Fruit fly (Drosophila melanogaster): ENCODE measurements around the gene CG13829.

DNA sequence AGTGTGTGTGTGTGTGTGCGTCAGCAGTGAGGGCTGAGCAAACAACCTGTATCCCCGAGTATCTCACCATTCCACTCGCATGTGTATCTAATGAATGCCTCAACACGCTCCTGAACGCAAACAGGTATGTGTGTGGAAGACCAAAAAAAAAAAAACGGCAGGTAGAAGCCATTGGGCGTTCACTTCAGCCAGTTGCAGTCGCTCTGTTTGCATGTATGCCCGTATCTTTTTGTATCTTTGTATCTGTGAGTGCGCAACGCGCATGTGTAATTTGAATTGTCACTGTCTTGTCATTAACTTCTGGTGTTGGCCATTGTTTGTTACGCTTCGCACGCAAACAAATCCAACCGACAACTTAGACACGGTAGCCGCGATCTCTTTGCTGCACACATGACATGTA is 32.3 kb upstream of the CG13829 start:
- no peak for TF ChIP-seq cyc (GFP tag; optimal IDR thresholded peaks at IDR 0.05)
- TF ChIP-seq Eip93F (GFP tag; optimal IDR thresholded peaks at IDR 0.05) = no peak

All from whole organism, prepupa.